Worm (Caenorhabditis elegans) whole organism, midembryonic: Measurements from ENCODE around the gene W06F12.2.

Experiments
- T22C8.4 ChIP-seq: fragments of 200-800 bp; sonication (Bioruptor generic); IDR thresholded peaks from 2 replicates; pipeline ENCODE4 v1.3.6; 2022; ENCODE audit warnings: missing genetic modification characterization, missing compliant biosample characterization
- cog-1 ChIP-seq: sonication (generic microtip); optimal IDR thresholded peaks from 2 replicates; lab custom pipeline; 2016; ENCODE audit warnings: missing genetic modification characterization, missing compliant biosample characterization
- flt-1 ChIP-seq: fragments of 200-800 bp; sonication (Bioruptor generic); IDR thresholded peaks from 2 replicates; pipeline ENCODE4 v1.3.6; 2022; ENCODE audit warnings: missing genetic modification characterization, missing compliant biosample characterization
- klf-2 ChIP-seq: fragments of 200-800 bp; sonication (Bioruptor generic); conservative IDR thresholded peaks from 2 replicates; pipeline ENCODE4 v1.3.6; 2022; ENCODE audit warnings: missing genetic modification reagents, missing genetic modification characterization, missing compliant biosample characterization
- med-1 ChIP-seq: sonication (generic microtip); optimal IDR thresholded peaks from 2 replicates; lab custom pipeline; 2017; ENCODE audit warnings: missing genetic modification characterization, mild to moderate bottlenecking, missing compliant biosample characterization, antibody characterized with exemption, missing genetic modification reagents; ENCODE audit not compliant: insufficient read depth
- ref-1 ChIP-seq: fragments of 200-800 bp; sonication (Bioruptor generic); conservative IDR thresholded peaks from 2 replicates; pipeline ENCODE4 v1.3.6; 2022; ENCODE audit warnings: missing genetic modification reagents, missing genetic modification characterization, missing compliant biosample characterization
- tab-1 ChIP-seq: fragments of 200-800 bp; sonication (Bioruptor generic); IDR thresholded peaks from 2 replicates; pipeline ENCODE4 v1.3.6; 2022; ENCODE audit warnings: missing genetic modification characterization, missing compliant biosample characterization
- ztf-23 ChIP-seq: fragments of 200-800 bp; sonication (Bioruptor generic); IDR thresholded peaks from 2 replicates; pipeline ENCODE4 v1.3.6; 2022; ENCODE audit warnings: missing genetic modification reagents, missing genetic modification characterization, missing compliant biosample characterization
- ztf-29 ChIP-seq: fragments of 200-800 bp; sonication (Bioruptor generic); IDR thresholded peaks from 2 replicates; pipeline ENCODE4 v1.3.6; 2022; ENCODE audit warnings: missing genetic modification reagents, missing genetic modification characterization, missing compliant biosample characterization

W06F12.2 gene

DNA sequence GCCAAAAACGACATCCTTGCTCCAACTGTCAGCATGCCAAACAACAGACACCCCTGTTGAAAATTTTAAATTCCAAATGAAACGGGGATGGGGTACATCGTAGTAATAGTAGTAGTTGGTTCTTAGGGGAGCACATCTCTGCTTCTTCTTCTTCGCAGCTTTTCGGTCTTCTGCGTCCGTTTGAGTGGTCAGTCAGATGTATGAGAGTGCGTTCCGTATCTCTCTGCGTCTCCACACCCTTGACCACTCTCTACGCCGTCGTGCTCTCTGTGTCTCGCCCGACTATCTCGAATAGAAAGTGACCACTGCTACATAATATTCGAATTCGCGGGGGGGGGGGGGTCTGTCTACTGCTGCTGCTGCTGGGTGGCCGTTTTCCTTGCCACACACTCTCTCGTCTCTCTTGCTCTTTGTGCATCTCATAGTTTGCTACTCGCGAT, 18.6 kb downstream of the W06F12.2 start:
- TF ChIP-seq ztf-29 (GFP tag; lab: Robert Waterston, UW), result no peak
- TF ChIP-seq flt-1 (GFP tag; lab: Robert Waterston, UW), result 0 out of 2 replicates have a peak, but pooled peaks have one; percentile 57
- TF ChIP-seq cog-1 (tag; lab: Kevin White, UChicago), result peak; percentile 66

DNA sequence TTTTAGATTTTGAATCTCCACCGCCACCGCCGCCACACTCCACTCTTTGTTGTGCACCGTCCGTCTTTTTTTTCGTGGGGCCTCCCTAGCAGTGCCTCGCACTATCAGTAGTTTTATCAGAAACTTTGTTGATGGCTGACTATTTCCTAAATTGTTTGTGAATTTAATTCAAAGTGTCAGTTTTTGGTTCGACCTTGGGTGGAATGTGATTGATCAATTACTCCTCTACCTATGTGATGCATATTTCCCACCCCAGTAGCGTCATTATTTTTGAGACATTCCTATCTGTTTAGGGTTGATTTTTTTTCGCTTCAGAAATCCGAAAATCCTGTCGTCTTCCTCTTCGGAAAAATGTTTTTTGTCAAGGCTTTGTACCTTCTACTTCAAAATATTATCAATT, 20.8 kb downstream of the W06F12.2 start:
- TF ChIP-seq klf-2 (GFP tag; lab: Robert Waterston, UW), result no peak
- peak; percentile 30; the same call in 1 of the 2 replicates for TF ChIP-seq flt-1 (GFP tag; lab: Robert Waterston, UW)

ce11 chrIII:13709122-13709521, 22.4 kb downstream of the W06F12.2 start:
- TF ChIP-seq med-1 (GFP tag; lab: Kevin White, UChicago) (no peak), ref-1 (GFP tag; lab: Robert Waterston, UW) (no peak), flt-1 (GFP tag; lab: Robert Waterston, UW) (no peak), klf-2 (GFP tag; lab: Robert Waterston, UW) (no peak)

- TF ChIP-seq flt-1 (GFP tag; lab: Robert Waterston, UW), result no peak
- no peak for TF ChIP-seq klf-2 (GFP tag; lab: Robert Waterston, UW)
- TF ChIP-seq tab-1 (GFP tag; lab: Robert Waterston, UW), result no peak
- no peak for TF ChIP-seq ztf-29 (GFP tag; lab: Robert Waterston, UW)
- TF ChIP-seq med-1 (GFP tag; lab: Kevin White, UChicago), result no peak
- TF ChIP-seq cog-1 (tag; lab: Kevin White, UChicago), result no peak
- TF ChIP-seq ztf-23 (GFP tag; lab: Robert Waterston, UW), result no peak
- no peak for TF ChIP-seq T22C8.4 (GFP tag; lab: Robert Waterston, UW)
- TF ChIP-seq ref-1 (GFP tag; lab: Robert Waterston, UW), result no peak
These were observed 23.1 kb downstream of the W06F12.2 start for ce11 chrIII:13708415-13708814.

DNA sequence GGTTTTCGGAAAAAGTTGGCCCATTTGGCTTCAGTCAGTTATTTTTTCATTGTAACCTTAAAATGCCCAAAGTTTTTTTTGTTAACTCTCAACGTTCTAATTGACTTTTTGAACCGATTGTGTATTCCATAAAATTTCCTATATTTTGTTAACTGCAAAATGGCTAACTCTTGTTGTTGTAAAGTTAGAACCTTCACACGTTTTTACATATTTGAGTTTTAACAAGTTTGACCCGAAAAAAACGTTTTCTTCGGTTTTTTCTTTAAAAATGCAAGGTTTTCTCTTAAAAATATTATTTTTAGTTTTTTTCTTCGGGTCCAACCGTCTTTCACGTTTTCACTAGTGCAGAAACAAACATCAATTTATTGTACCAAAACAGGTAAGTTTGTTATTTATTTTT, 29.8 kb downstream of the W06F12.2 start, which contains the start of gene lit-1:
Gene lit-1 (plus strand): TSS at position 301 of the 400 bp plus-strand sequence.
- no peak for TF ChIP-seq tab-1 (GFP tag; lab: Robert Waterston, UW)
- TF ChIP-seq cog-1 (tag; lab: Kevin White, UChicago), result no peak
- TF ChIP-seq ztf-23 (GFP tag; lab: Robert Waterston, UW), result no peak
- TF ChIP-seq flt-1 (GFP tag; lab: Robert Waterston, UW), result no peak
- TF ChIP-seq klf-2 (GFP tag; lab: Robert Waterston, UW), result no peak
- TF ChIP-seq ztf-29 (GFP tag; lab: Robert Waterston, UW), result no peak
- no peak for TF ChIP-seq T22C8.4 (GFP tag; lab: Robert Waterston, UW)
- TF ChIP-seq med-1 (GFP tag; lab: Kevin White, UChicago), result no peak
- TF ChIP-seq ref-1 (GFP tag; lab: Robert Waterston, UW), result no peak

- no peak for TF ChIP-seq ztf-23 (GFP tag; lab: Robert Waterston, UW)
- no peak for TF ChIP-seq flt-1 (GFP tag; lab: Robert Waterston, UW)
- no peak for TF ChIP-seq tab-1 (GFP tag; lab: Robert Waterston, UW)
- TF ChIP-seq T22C8.4 (GFP tag; lab: Robert Waterston, UW), result no peak
- TF ChIP-seq med-1 (GFP tag; lab: Kevin White, UChicago), result no peak
- no peak for TF ChIP-seq ztf-29 (GFP tag; lab: Robert Waterston, UW)
- TF ChIP-seq cog-1 (tag; lab: Kevin White, UChicago), result no peak
- no peak for TF ChIP-seq ref-1 (GFP tag; lab: Robert Waterston, UW)
- TF ChIP-seq klf-2 (GFP tag; lab: Robert Waterston, UW), result no peak
These were observed 33.7 kb downstream of the W06F12.2 start for ce11 chrIII:13697822-13698221.

- TF ChIP-seq ztf-29 (GFP tag; lab: Robert Waterston, UW), result no peak
- no peak for TF ChIP-seq cog-1 (tag; lab: Kevin White, UChicago)
These were observed 35.9 kb downstream of the W06F12.2 start for ce11 chrIII:13695588-13695987.

DNA sequence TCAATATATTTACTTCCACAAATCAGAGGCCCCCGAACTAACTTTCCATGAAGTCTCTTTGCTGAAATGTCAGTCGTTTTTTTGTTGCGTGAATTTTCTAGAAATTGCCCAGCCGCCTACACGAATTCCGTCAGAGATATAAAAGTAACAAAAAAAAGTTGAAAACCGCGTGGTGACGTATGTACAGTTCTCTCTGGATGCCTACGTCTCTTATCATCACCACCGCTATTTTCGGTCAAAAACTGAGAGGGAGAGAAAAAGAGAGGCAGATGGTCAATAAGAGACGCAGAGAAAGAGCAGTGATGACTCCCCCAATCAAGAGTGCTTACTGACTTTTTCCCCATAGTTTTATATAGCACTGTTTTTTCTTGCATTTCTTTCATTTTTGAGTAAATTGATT, 37.4 kb downstream of the W06F12.2 start:
- TF ChIP-seq med-1 (GFP tag; lab: Kevin White, UChicago), result no peak
- TF ChIP-seq cog-1 (tag; lab: Kevin White, UChicago), result no peak
- TF ChIP-seq tab-1 (GFP tag; lab: Robert Waterston, UW), result no peak
- no peak for TF ChIP-seq klf-2 (GFP tag; lab: Robert Waterston, UW)
- no peak for TF ChIP-seq T22C8.4 (GFP tag; lab: Robert Waterston, UW)
- no peak for TF ChIP-seq ref-1 (GFP tag; lab: Robert Waterston, UW)
- TF ChIP-seq flt-1 (GFP tag; lab: Robert Waterston, UW), result no peak
- TF ChIP-seq ztf-29 (GFP tag; lab: Robert Waterston, UW), result no peak
- TF ChIP-seq ztf-23 (GFP tag; lab: Robert Waterston, UW), result no peak

ce11 chrIII:13693187-13693586, 38.3 kb downstream of the W06F12.2 start:
- peak; percentile 47; the same call in 1 of the 2 replicates for TF ChIP-seq T22C8.4 (GFP tag; lab: Robert Waterston, UW)
- TF ChIP-seq cog-1 (tag; lab: Kevin White, UChicago), result no peak

DNA sequence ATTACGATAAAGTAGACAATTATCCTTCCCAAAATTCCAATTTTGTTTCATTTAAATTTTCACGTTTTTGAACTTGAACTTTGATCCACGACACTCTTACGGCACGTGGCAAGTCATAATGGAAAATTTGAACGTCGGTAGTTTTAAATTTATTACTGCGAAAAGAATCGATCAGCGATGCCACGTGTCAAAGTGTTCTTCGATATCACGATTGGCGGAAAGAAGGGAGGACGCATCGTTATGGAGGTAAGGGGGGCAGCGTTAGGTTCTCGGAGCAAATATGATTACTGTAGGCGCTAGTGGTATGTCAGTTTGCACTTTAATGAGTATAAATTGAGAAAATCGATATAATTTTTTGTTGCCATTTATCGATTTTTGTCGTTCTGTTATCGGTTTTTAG, 38.9 kb downstream of the W06F12.2 start, which contains the start of gene cyn-2:
Gene cyn-2 (plus strand): TSS at position 114 of the 400 bp plus-strand sequence.
- TF ChIP-seq ztf-23 (GFP tag; lab: Robert Waterston, UW), result no peak
- peak; percentile 16; the same call in 1 of the 2 replicates for TF ChIP-seq T22C8.4 (GFP tag; lab: Robert Waterston, UW)
- no peak for TF ChIP-seq ztf-29 (GFP tag; lab: Robert Waterston, UW)
- no peak for TF ChIP-seq ref-1 (GFP tag; lab: Robert Waterston, UW)
- TF ChIP-seq cog-1 (tag; lab: Kevin White, UChicago), result no peak
- no peak for TF ChIP-seq tab-1 (GFP tag; lab: Robert Waterston, UW)
